Worm (Caenorhabditis elegans): Measurements from ENCODE around the gene F09F9.1.

ce11 chrX:4085489-4085888 lies 29.6 kb upstream of the F09F9.1 start:
- TF ChIP-seq lin-15B (tag; optimal IDR thresholded peaks at IDR 0.05) (no peak), nhr-28 (tag; optimal IDR thresholded peaks at IDR 0.05) (no peak), jun-1 (tag; optimal IDR thresholded peaks at IDR 0.05) (no peak), nhr-20 (tag; optimal IDR thresholded peaks at IDR 0.05) (no peak)

Measured in whole organism, L1 larva.